Worm (Caenorhabditis elegans) whole organism, mixed stage, embryonic: ENCODE results near the gene T14G10.8.
A peak's percentile ranks its signal among the peaks of the same experiment; 100 is the strongest.

ENCODE experiments used
- bed-3 ChIP-seq: fragments of 200-800 bp; sonication (Bioruptor generic); optimal IDR thresholded peaks from 3 replicates; lab custom pipeline; 2018; ENCODE audit warnings: mild to moderate bottlenecking, missing genetic modification characterization, moderate library complexity, missing compliant biosample characterization
- blmp-1 ChIP-seq: fragments of 150-350 bp; optimal IDR thresholded peaks from 2 replicates; lab custom pipeline; 2014; ENCODE audit warnings: missing biosample characterization, missing genetic modification characterization
- ceh-39 ChIP-seq: fragments of 150-350 bp; optimal IDR thresholded peaks from 2 replicates; lab custom pipeline; 2014; ENCODE audit warnings: missing biosample characterization, missing genetic modification characterization
- ceh-83 ChIP-seq: fragments of 200-800 bp; sonication (Bioruptor generic); optimal IDR thresholded peaks from 2 replicates; lab custom pipeline; 2018; ENCODE audit warnings: mild to moderate bottlenecking, missing genetic modification characterization, missing compliant biosample characterization
- ces-1 ChIP-seq: fragments of 150-350 bp; optimal IDR thresholded peaks from 2 replicates; lab custom pipeline; 2014; ENCODE audit warnings: missing biosample characterization, missing genetic modification reagents, missing genetic modification characterization
- cnd-1 ChIP-seq: fragments of 200-800 bp; sonication (Bioruptor generic); optimal IDR thresholded peaks from 2 replicates; lab custom pipeline; 2018; ENCODE audit warnings: mild to moderate bottlenecking, missing genetic modification characterization, missing compliant biosample characterization
- drap-1 ChIP-seq: fragments of 200-800 bp; sonication (Bioruptor generic); optimal IDR thresholded peaks from 3 replicates; lab custom pipeline; 2018; ENCODE audit warnings: mild to moderate bottlenecking, missing genetic modification characterization, missing compliant biosample characterization
- elt-1 ChIP-seq: sonication (generic microtip); optimal IDR thresholded peaks from 2 replicates; lab custom pipeline; 2017; ENCODE audit warnings: missing genetic modification characterization, mild to moderate bottlenecking, missing compliant biosample characterization, antibody characterized with exemption, moderate library complexity, borderline replicate concordance; ENCODE audit not compliant: insufficient read depth
- elt-3 ChIP-seq: fragments of 150-350 bp; optimal IDR thresholded peaks from 2 replicates; lab custom pipeline; 2014; ENCODE audit warnings: missing biosample characterization, missing genetic modification characterization
- flh-1 ChIP-seq: fragments of 200-800 bp; sonication (Bioruptor generic); optimal IDR thresholded peaks from 2 replicates; lab custom pipeline; 2018; ENCODE audit warnings: mild to moderate bottlenecking, missing genetic modification characterization, moderate library complexity, missing compliant biosample characterization
- ham-2 ChIP-seq: fragments of 200-800 bp; sonication (Bioruptor generic); optimal IDR thresholded peaks from 2 replicates; lab custom pipeline; 2018; ENCODE audit warnings: mild to moderate bottlenecking, missing genetic modification characterization, missing compliant biosample characterization
- hlh-1 ChIP-seq: fragments of 150-350 bp; optimal IDR thresholded peaks from 2 replicates; lab custom pipeline; 2014; ENCODE audit warnings: missing biosample characterization, missing genetic modification reagents, missing genetic modification characterization
- lin-13 ChIP-seq: fragments of 150-350 bp; optimal IDR thresholded peaks from 2 replicates; lab custom pipeline; 2014; ENCODE audit warnings: missing biosample characterization, missing genetic modification characterization
- lin-32 ChIP-seq: fragments of 200-800 bp; sonication (Bioruptor generic); optimal IDR thresholded peaks from 2 replicates; lab custom pipeline; 2018; ENCODE audit warnings: mild to moderate bottlenecking, missing genetic modification characterization, missing compliant biosample characterization
- lsy-2 ChIP-seq: fragments of 150-350 bp; optimal IDR thresholded peaks from 2 replicates; lab custom pipeline; 2014; ENCODE audit warnings: missing biosample characterization, missing genetic modification characterization
- mep-1 ChIP-seq: fragments of 150-350 bp; optimal IDR thresholded peaks from 2 replicates; lab custom pipeline; 2017; ENCODE audit warnings: missing biosample characterization, missing genetic modification reagents, missing genetic modification characterization, inconsistent platforms
- mls-2 ChIP-seq: sonication (generic microtip); optimal IDR thresholded peaks from 2 replicates; lab custom pipeline; 2016; ENCODE audit warnings: mild to moderate bottlenecking, missing genetic modification characterization, moderate library complexity, missing compliant biosample characterization
- nhr-12 ChIP-seq: fragments of 150-350 bp; optimal IDR thresholded peaks from 2 replicates; lab custom pipeline; 2014; ENCODE audit warnings: missing biosample characterization, missing genetic modification characterization
- nhr-2 ChIP-seq: fragments of 150-350 bp; optimal IDR thresholded peaks from 2 replicates; lab custom pipeline; 2014; ENCODE audit warnings: missing biosample characterization, missing genetic modification characterization
- nhr-237 ChIP-seq: fragments of 150-350 bp; optimal IDR thresholded peaks from 2 replicates; lab custom pipeline; 2014; ENCODE audit warnings: missing biosample characterization, missing genetic modification characterization
- nhr-28 ChIP-seq: fragments of 150-350 bp; optimal IDR thresholded peaks from 2 replicates; lab custom pipeline; 2014; ENCODE audit warnings: missing biosample characterization, missing genetic modification characterization
- pha-4 ChIP-seq: fragments of 150-350 bp; optimal IDR thresholded peaks from 2 replicates; lab custom pipeline; 2018; ENCODE audit warnings: missing biosample characterization, missing genetic modification reagents, missing genetic modification characterization
- sem-2 ChIP-seq: fragments of 200-800 bp; sonication (Bioruptor generic); optimal IDR thresholded peaks from 2 replicates; lab custom pipeline; 2018; ENCODE audit warnings: mild to moderate bottlenecking, missing genetic modification characterization, missing compliant biosample characterization
- snpc-4 ChIP-seq: fragments of 150-350 bp; optimal IDR thresholded peaks from 2 replicates; lab custom pipeline; 2014; ENCODE audit warnings: missing biosample characterization, missing genetic modification characterization
- sptf-1 ChIP-seq: sonication (generic microtip); optimal IDR thresholded peaks from 2 replicates; lab custom pipeline; 2017; ENCODE audit warnings: mild to moderate bottlenecking, missing genetic modification characterization, moderate library complexity, missing compliant biosample characterization
- tbx-8 ChIP-seq: fragments of 200-800 bp; sonication (Bioruptor generic); optimal IDR thresholded peaks from 2 replicates; lab custom pipeline; 2018; ENCODE audit warnings: mild to moderate bottlenecking, missing genetic modification characterization, moderate library complexity, missing compliant biosample characterization
- unc-120 ChIP-seq: sonication (generic microtip); optimal IDR thresholded peaks from 2 replicates; lab custom pipeline; 2017; ENCODE audit warnings: missing genetic modification characterization, missing compliant biosample characterization; ENCODE audit not compliant: poor library complexity, severe bottlenecking
- unc-39 ChIP-seq: fragments of 150-350 bp; optimal IDR thresholded peaks from 2 replicates; lab custom pipeline; 2014; ENCODE audit warnings: missing biosample characterization, missing genetic modification characterization
- unc-62 ChIP-seq: fragments of 150-350 bp; optimal IDR thresholded peaks from 2 replicates; lab custom pipeline; 2014; ENCODE audit warnings: missing biosample characterization, missing genetic modification reagents, missing genetic modification characterization
- zip-8 ChIP-seq: fragments of 150-350 bp; optimal IDR thresholded peaks from 2 replicates; lab custom pipeline; 2014; ENCODE audit warnings: missing biosample characterization, missing genetic modification characterization
- ztf-11 ChIP-seq: fragments of 150-350 bp; optimal IDR thresholded peaks from 2 replicates; lab custom pipeline; 2014; ENCODE audit warnings: missing biosample characterization, missing genetic modification characterization

The T14G10.8 gene

DNA sequence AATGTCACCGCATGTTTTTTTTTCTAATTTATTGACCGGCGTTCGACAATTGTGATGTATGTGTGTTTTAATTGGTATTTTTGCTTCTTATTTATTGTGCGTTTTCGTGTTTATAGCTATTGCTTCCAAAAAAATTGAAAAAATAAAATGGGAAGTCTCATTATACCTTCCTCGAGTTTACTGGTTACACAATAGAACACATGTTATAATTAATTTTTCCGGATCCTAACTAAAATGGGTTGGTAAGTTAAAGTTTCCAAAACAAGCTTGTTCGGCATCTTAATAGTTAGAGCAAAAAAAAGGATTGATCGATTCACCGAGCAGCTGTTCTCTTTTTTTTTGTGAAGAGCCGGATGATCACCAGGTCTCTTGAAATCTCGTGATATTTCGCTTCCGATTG, 8.7 kb upstream of the T14G10.8 start, which contains the start of gene ttr-54:
Gene ttr-54, plus strand, starts transcription at position 301 of the 400 bp plus-strand sequence.
- TF ChIP-seq hlh-1 (tag; lab: Kevin White, UChicago) (peak; percentile 56), zip-8 (tag; lab: Kevin White, UChicago) (no peak)

DNA sequence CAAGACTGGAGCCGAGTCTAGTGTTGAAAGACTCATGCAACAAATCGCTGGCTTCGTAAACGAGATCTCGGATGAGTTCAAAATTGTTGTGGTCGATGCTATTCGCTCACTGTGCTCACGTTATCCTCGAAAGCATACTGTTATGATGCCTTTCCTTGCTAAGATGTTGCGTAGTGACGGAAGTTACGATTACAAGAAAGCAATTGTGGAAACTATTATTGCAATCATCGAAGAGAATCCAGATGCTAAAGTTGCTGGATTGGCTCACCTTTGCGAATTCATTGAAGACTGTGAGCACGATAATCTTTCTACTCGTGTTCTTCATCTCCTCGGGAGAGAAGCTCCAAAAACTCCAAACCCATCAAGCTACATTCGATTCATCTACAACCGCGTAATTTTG, 6.7 kb upstream of the T14G10.8 start:
- TF ChIP-seq tbx-8 (no peak), elt-1 (tag; lab: Kevin White, UChicago) (no peak), snpc-4 (tag; lab: Kevin White, UChicago) (no peak), elt-3 (tag; lab: Kevin White, UChicago) (no peak), lin-13 (tag; lab: Kevin White, UChicago) (no peak), cnd-1 (no peak), nhr-28 (tag; lab: Kevin White, UChicago) (no peak), lin-32 (GFP tag; lab: Kevin White, UChicago) (no peak), ces-1 (no peak), nhr-2 (tag; lab: Kevin White, UChicago) (no peak), nhr-12 (tag; lab: Kevin White, UChicago) (no peak), flh-1 (no peak), zip-8 (tag; lab: Kevin White, UChicago) (no peak)

- TF ChIP-seq nhr-2 (tag; lab: Kevin White, UChicago) (peak; percentile 28), mep-1 (tag; lab: Kevin White, UChicago) (no peak), ces-1 (peak; percentile 92), mls-2 (no peak), lsy-2 (tag; lab: Kevin White, UChicago) (peak; percentile 92)
Observed at ce11 chrIV:10151439-10151997, 4.7 kb upstream of the T14G10.8 start, which contains the start of gene copg-1. Gene copg-1, plus strand, starts transcription at chrIV:10151947.

DNA sequence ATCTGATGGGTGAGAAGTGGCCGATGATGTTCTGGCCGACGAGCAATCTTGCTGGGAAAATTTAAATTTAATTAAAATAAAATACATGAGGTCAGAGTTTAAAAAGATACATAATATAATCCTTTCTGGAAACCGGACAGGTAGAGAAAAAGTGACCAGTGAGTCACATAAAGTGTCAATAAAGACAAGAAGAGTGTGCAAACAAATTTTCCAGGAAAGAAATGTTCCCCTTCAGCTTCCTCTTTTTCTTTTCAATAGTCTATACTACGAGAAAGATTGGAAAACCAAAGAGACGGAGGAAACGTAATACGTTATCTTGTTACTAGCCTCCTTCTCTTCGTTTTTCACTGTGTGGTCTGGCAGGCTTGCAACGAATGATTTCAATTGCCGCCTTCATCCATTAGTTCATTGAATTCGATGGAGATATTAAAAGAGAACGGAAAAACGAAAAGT, 3.8 kb upstream of the T14G10.8 start, which contains the start of gene tsp-12:
Gene tsp-12, minus strand, starts transcription at position 51 of the 453 bp plus-strand sequence.
- TF ChIP-seq tbx-8 (no peak), elt-1 (tag; lab: Kevin White, UChicago) (no peak), flh-1 (no peak), cnd-1 (no peak), nhr-237 (tag; lab: Kevin White, UChicago) (no peak), nhr-12 (tag; lab: Kevin White, UChicago) (no peak), ham-2 (GFP tag; lab: Kevin White, UChicago) (no peak), bed-3 (GFP tag; lab: Kevin White, UChicago) (no peak), sptf-1 (tag; lab: Kevin White, UChicago) (peak; percentile 27), lin-13 (tag; lab: Kevin White, UChicago) (no peak), ces-1 (peak; percentile 83)

ce11 chrIV:10148938-10149337, 2.2 kb upstream of the T14G10.8 start, which contains the start of gene pigs-1:
Gene pigs-1, minus strand, starts transcription at chrIV:10149038.
- TF ChIP-seq drap-1 (no peak), flh-1 (no peak), pha-4 (no peak), lin-13 (tag; lab: Kevin White, UChicago) (no peak), unc-62 (GFP tag; lab: Kevin White, UChicago) (no peak), hlh-1 (tag; lab: Kevin White, UChicago) (no peak), zip-8 (tag; lab: Kevin White, UChicago) (no peak), unc-120 (tag; lab: Kevin White, UChicago) (no peak), nhr-2 (tag; lab: Kevin White, UChicago) (no peak), ceh-39 (tag; lab: Kevin White, UChicago) (no peak), unc-39 (tag; lab: Kevin White, UChicago) (no peak), ceh-83 (GFP tag; lab: Kevin White, UChicago) (no peak), ztf-11 (tag; lab: Kevin White, UChicago) (no peak), ham-2 (GFP tag; lab: Kevin White, UChicago) (no peak), nhr-12 (tag; lab: Kevin White, UChicago) (no peak), blmp-1 (tag; lab: Kevin White, UChicago) (no peak), ces-1 (no peak), sem-2 (GFP tag; lab: Kevin White, UChicago) (no peak), mls-2 (no peak)
